Worm (Caenorhabditis elegans) whole organism, L1 larva: ENCODE measurements around the gene E02C12.6.
"Not testable (repeated sequence)": the region's sequence is repeated elsewhere in the genome, so short reads cannot be mapped to it uniquely, and the experiment has no call there.

ENCODE experiments used
- C16A3.4 ChIP-seq: fragments of 150-350 bp; optimal IDR thresholded peaks from 2 replicates; lab custom pipeline; 2014; ENCODE audit warnings: missing biosample characterization, missing genetic modification characterization
- F16B12.6 ChIP-seq: fragments of 150-350 bp; optimal IDR thresholded peaks from 2 replicates; lab custom pipeline; 2014; ENCODE audit warnings: missing biosample characterization, missing genetic modification characterization
- ceh-88 ChIP-seq: fragments of 200-800 bp; sonication (Bioruptor generic); IDR thresholded peaks from 2 replicates; pipeline ENCODE4 v1.3.6; 2022; ENCODE audit warnings: missing genetic modification characterization, missing compliant biosample characterization
- efl-1 ChIP-seq, 4 experiments: fragments of 150-350 bp; optimal IDR thresholded peaks in 3 of 4; peaks in 1 of 4; 1 replicate in 1 of 4; 2 replicates in 3 of 4; lab custom pipeline; 2014; ENCODE audit warnings: missing biosample characterization in 2 of 4, missing genetic modification characterization in 2 of 4, missing genetic modification reagents in 2 of 4
- elt-2 ChIP-seq: sonication (generic microtip); optimal IDR thresholded peaks from 2 replicates; lab custom pipeline; 2016; ENCODE audit warnings: missing genetic modification characterization, mild to moderate bottlenecking, inconsistent platforms, missing compliant biosample characterization, missing genetic modification reagents
- elt-3 ChIP-seq, 6 experiments: fragments of 150-350 bp in 1 of 6; sonication (generic microtip); optimal IDR thresholded peaks; 2 replicates each; lab custom pipeline; 2017 to 2018; ENCODE audit warnings: missing biosample characterization in 6 of 6, missing genetic modification characterization in 6 of 6, inconsistent platforms in 1 of 6
- ets-5 ChIP-seq: fragments of 200-800 bp; sonication (Bioruptor generic); IDR thresholded peaks from 2 replicates; pipeline ENCODE4 v1.3.6; 2022; ENCODE audit warnings: missing genetic modification characterization, missing compliant biosample characterization
- fkh-10 ChIP-seq: sonication (generic microtip); optimal IDR thresholded peaks from 2 replicates; lab custom pipeline; 2017; ENCODE audit warnings: missing biosample characterization, missing genetic modification reagents, missing genetic modification characterization
- fkh-4 ChIP-seq: sonication (generic microtip); optimal IDR thresholded peaks from 2 replicates; lab custom pipeline; 2016; ENCODE audit warnings: missing compliant biosample characterization, missing genetic modification characterization, borderline replicate concordance
- grh-1 ChIP-seq: fragments of 200-800 bp; sonication (Bioruptor generic); IDR thresholded peaks from 2 replicates; pipeline ENCODE4 v1.3.6; 2022; ENCODE audit warnings: missing genetic modification reagents, missing genetic modification characterization, missing compliant biosample characterization
- irx-1 ChIP-seq: sonication (generic microtip); optimal IDR thresholded peaks from 2 replicates; lab custom pipeline; 2016; ENCODE audit warnings: missing genetic modification characterization, missing compliant biosample characterization
- lin-15B ChIP-seq: fragments of 150-350 bp; sonication (generic microtip); optimal IDR thresholded peaks from 3 replicates; lab custom pipeline; 2014; ENCODE audit warnings: missing biosample characterization, missing genetic modification characterization
- lsy-2 ChIP-seq, 2 experiments: fragments of 150-350 bp; optimal IDR thresholded peaks; 2 replicates each; lab custom pipeline; 2014; ENCODE audit warnings: missing biosample characterization in 2 of 2, missing genetic modification characterization in 2 of 2
- nhr-19 ChIP-seq: fragments of 200-800 bp; sonication (Bioruptor generic); conservative IDR thresholded peaks from 2 replicates; pipeline ENCODE4 v1.3.6; 2022; ENCODE audit warnings: missing genetic modification characterization, missing compliant biosample characterization
- nhr-20 ChIP-seq: sonication (generic microtip); optimal IDR thresholded peaks from 2 replicates; lab custom pipeline; 2016; ENCODE audit warnings: mild to moderate bottlenecking, missing genetic modification characterization, missing compliant biosample characterization
- nhr-237 ChIP-seq: fragments of 150-350 bp; optimal IDR thresholded peaks from 2 replicates; lab custom pipeline; 2014; ENCODE audit warnings: missing biosample characterization, missing genetic modification characterization
- nhr-71 ChIP-seq: sonication (generic microtip); optimal IDR thresholded peaks from 2 replicates; lab custom pipeline; 2016; ENCODE audit warnings: mild to moderate bottlenecking, missing genetic modification characterization, moderate library complexity, missing compliant biosample characterization
- nhr-84 ChIP-seq: sonication (generic microtip); optimal IDR thresholded peaks from 2 replicates; lab custom pipeline; 2017; ENCODE audit warnings: missing biosample characterization, missing genetic modification characterization
- nhr-85 ChIP-seq: sonication (generic microtip); peaks from one replicate; lab custom pipeline; 2016; ENCODE audit warnings: missing genetic modification characterization, inconsistent platforms, missing compliant biosample characterization
- pax-3 ChIP-seq: fragments of 200-800 bp; sonication (Bioruptor generic); optimal IDR thresholded peaks from 2 replicates; lab custom pipeline; 2018; ENCODE audit warnings: mild to moderate bottlenecking, missing genetic modification characterization, moderate library complexity, missing compliant biosample characterization
- pqm-1 ChIP-seq: sonication (generic microtip); optimal IDR thresholded peaks from 3 replicates; lab custom pipeline; 2017; ENCODE audit warnings: missing biosample characterization, missing genetic modification characterization
- rnt-1 ChIP-seq: sonication (generic microtip); optimal IDR thresholded peaks from 2 replicates; lab custom pipeline; 2016; ENCODE audit warnings: mild to moderate bottlenecking, missing genetic modification characterization, moderate library complexity, missing compliant biosample characterization
- skn-1 ChIP-seq: fragments of 150-350 bp; optimal IDR thresholded peaks from 2 replicates; lab custom pipeline; 2014; ENCODE audit warnings: missing biosample characterization, missing genetic modification characterization
- snu-23 ChIP-seq: sonication (generic microtip); optimal IDR thresholded peaks from 2 replicates; lab custom pipeline; 2016; ENCODE audit warnings: missing genetic modification characterization, missing compliant biosample characterization
- sptf-1 ChIP-seq: fragments of 150-350 bp; optimal IDR thresholded peaks from 2 replicates; lab custom pipeline; 2014; ENCODE audit warnings: missing biosample characterization, missing genetic modification characterization
- sup-37 ChIP-seq: fragments of 200-800 bp; sonication (Bioruptor generic); optimal IDR thresholded peaks from 2 replicates; lab custom pipeline; 2018; ENCODE audit warnings: mild to moderate bottlenecking, missing genetic modification characterization, missing compliant biosample characterization
- unc-130 ChIP-seq: fragments of 150-350 bp; optimal IDR thresholded peaks from 2 replicates; lab custom pipeline; 2017; ENCODE audit warnings: missing biosample characterization, missing genetic modification characterization, inconsistent platforms
- unc-30 ChIP-seq: sonication (generic microtip); optimal IDR thresholded peaks from 2 replicates; lab custom pipeline; 2017; ENCODE audit warnings: missing biosample characterization, missing genetic modification characterization
- unc-62 ChIP-seq: fragments of 150-350 bp; optimal IDR thresholded peaks from 2 replicates; lab custom pipeline; 2014; ENCODE audit warnings: missing biosample characterization, missing genetic modification reagents, missing genetic modification characterization
- xbp-1 ChIP-seq: sonication (generic microtip); optimal IDR thresholded peaks from 2 replicates; lab custom pipeline; 2016; ENCODE audit warnings: missing genetic modification characterization, missing compliant biosample characterization

The E02C12.6 gene

ce11 chrV:9379808-9380207 lies 8.9 kb upstream of the E02C12.6 start, which contains the start of gene E02C12.11:
Gene E02C12.11 (minus strand): TSS chrV:9379908.
- not testable (repeated sequence) for TF ChIP-seq fkh-4; sptf-1 (tag; lab: Kevin White, UChicago); rnt-1 (tag; lab: Kevin White, UChicago)

- TF ChIP-seq nhr-237 = no peak
- TF ChIP-seq efl-1 (optimal IDR thresholded peaks at IDR 0.05; lab: Kevin White, UChicago) = no peak
- peak in 1 of 2 experiments; percentile 89 for TF ChIP-seq efl-1 (GFP tag; optimal IDR thresholded peaks at IDR 0.05 in 1 of 2; lab: Kevin White, UChicago)
Observed at ce11 chrV:9378335-9378734, 7.4 kb upstream of the E02C12.6 start, which contains the start of gene E02C12.10. Gene E02C12.10 (minus strand): TSS chrV:9378409.

- TF ChIP-seq efl-1 (optimal IDR thresholded peaks at IDR 0.05; lab: Kevin White, UChicago) = no peak
- peak in 1 of 2 experiments; percentile 2 for TF ChIP-seq efl-1 (GFP tag; optimal IDR thresholded peaks at IDR 0.05 in 1 of 2; lab: Kevin White, UChicago)
- TF ChIP-seq nhr-19 = no peak
- TF ChIP-seq nhr-85 (tag; lab: Kevin White, UChicago) = peak; percentile 41
Observed at ce11 chrV:9376417-9376816, 5.5 kb upstream of the E02C12.6 start, which contains the start of gene E02C12.19. Gene E02C12.19 (minus strand): TSS chrV:9376517.

- TF ChIP-seq lin-15B (tag; lab: Kevin White, UChicago) (no peak), pax-3 (tag; lab: Kevin White, UChicago) (no peak), elt-3 (tag; optimal IDR thresholded peaks at IDR 0.05; lab: Kevin White, UChicago) (no peak), irx-1 (tag; lab: Kevin White, UChicago) (no peak), fkh-10 (GFP tag; lab: Kevin White, UChicago) (no peak), unc-130 (tag; lab: Kevin White, UChicago) (no peak), lsy-2 (tag; optimal IDR thresholded peaks at IDR 0.05; lab: Kevin White, UChicago) (no peak), C16A3.4 (tag; lab: Kevin White, UChicago) (no peak), F16B12.6 (tag; lab: Kevin White, UChicago) (no peak), ceh-88 (GFP tag; lab: Robert Waterston, UW) (no peak)
Observed at ce11 chrV:9375378-9375777, 4.5 kb upstream of the E02C12.6 start, which contains the start of gene E02C12.9. Gene E02C12.9 (minus strand): TSS chrV:9375478.

- peak; percentile 32 for TF ChIP-seq nhr-20 (tag; lab: Kevin White, UChicago)
- TF ChIP-seq elt-2 (tag; lab: Kevin White, UChicago) = peak; percentile 71
- TF ChIP-seq ets-5 (GFP tag; lab: Robert Waterston, UW) = no peak
- TF ChIP-seq pqm-1 (tag; lab: Kevin White, UChicago) = peak; percentile 24
- TF ChIP-seq skn-1 = no peak
Observed at ce11 chrV:9373473-9373872, 2.6 kb upstream of the E02C12.6 start, which contains the start of gene E02C12.8. Gene E02C12.8 (minus strand): TSS chrV:9373613.

- no peak for TF ChIP-seq elt-2 (tag; lab: Kevin White, UChicago)
- peak; percentile 11 for TF ChIP-seq nhr-71
- no peak for TF ChIP-seq snu-23 (GFP tag; lab: Kevin White, UChicago)
- TF ChIP-seq unc-30 (tag; lab: Kevin White, UChicago) = no peak
- TF ChIP-seq xbp-1 = no peak
- no peak for TF ChIP-seq sup-37 (GFP tag; lab: Kevin White, UChicago)
- no peak for TF ChIP-seq nhr-237
Observed at ce11 chrV:9359674-9360073, 11.2 kb downstream of the E02C12.6 start, which contains the start of gene gpa-3. Gene gpa-3 (minus strand): TSS chrV:9359774.

- TF ChIP-seq nhr-84 = no peak
- TF ChIP-seq ets-5 (GFP tag; lab: Robert Waterston, UW) = no peak
- no peak for TF ChIP-seq fkh-10 (GFP tag; lab: Kevin White, UChicago)
- TF ChIP-seq grh-1 (GFP tag; lab: Robert Waterston, UW) = no peak
- TF ChIP-seq unc-62 (GFP tag; lab: Kevin White, UChicago) = no peak
- peak; percentile 41 for TF ChIP-seq elt-2 (tag; lab: Kevin White, UChicago)
Observed at ce11 chrV:9356345-9356744, 14.5 kb downstream of the E02C12.6 start, which contains the start of gene ttr-49. Gene ttr-49 (minus strand): TSS chrV:9356515.
